Worm (Caenorhabditis elegans) whole organism, L2 larva: Measurements from ENCODE around the gene C49A9.6.

Experiments used
- C34F6.9 ChIP-seq: fragments of 150-350 bp; optimal IDR thresholded peaks from 2 replicates; lab custom pipeline; 2014; ENCODE audit warnings: missing biosample characterization, missing genetic modification characterization
- F13H6.1 ChIP-seq: sonication (generic microtip); optimal IDR thresholded peaks from 2 replicates; lab custom pipeline; 2016; ENCODE audit warnings: missing genetic modification characterization, missing compliant biosample characterization
- R02D3.7 ChIP-seq: fragments of 150-350 bp; optimal IDR thresholded peaks from 2 replicates; lab custom pipeline; 2014; ENCODE audit warnings: missing biosample characterization, missing genetic modification characterization
- ZK546.5 ChIP-seq: sonication (generic microtip); optimal IDR thresholded peaks from 2 replicates; lab custom pipeline; 2017; ENCODE audit warnings: missing biosample characterization, missing genetic modification characterization
- aly-2 ChIP-seq: fragments of 150-350 bp; optimal IDR thresholded peaks from 2 replicates; lab custom pipeline; 2014; ENCODE audit warnings: missing biosample characterization, missing genetic modification characterization
- blmp-1 ChIP-seq: sonication (generic microtip); optimal IDR thresholded peaks from 2 replicates; lab custom pipeline; 2017; ENCODE audit warnings: missing genetic modification characterization, mild to moderate bottlenecking, missing compliant biosample characterization, antibody characterized with exemption, moderate library complexity; ENCODE audit not compliant: insufficient read depth
- ceh-16 ChIP-seq: fragments of 150-350 bp; optimal IDR thresholded peaks from 2 replicates; lab custom pipeline; 2014; ENCODE audit warnings: missing biosample characterization, missing genetic modification characterization
- ceh-82 ChIP-seq: fragments of 150-350 bp; optimal IDR thresholded peaks from 2 replicates; lab custom pipeline; 2014; ENCODE audit warnings: missing biosample characterization, missing genetic modification characterization
- crh-2 ChIP-seq: sonication (generic microtip); optimal IDR thresholded peaks from 2 replicates; lab custom pipeline; 2017; ENCODE audit warnings: missing biosample characterization, missing genetic modification characterization
- dmd-4 ChIP-seq: sonication (generic microtip); optimal IDR thresholded peaks from 2 replicates; lab custom pipeline; 2017; ENCODE audit warnings: missing biosample characterization, missing genetic modification characterization
- egl-27 ChIP-seq: sonication (generic microtip); optimal IDR thresholded peaks from 3 replicates; lab custom pipeline; 2017; ENCODE audit warnings: missing biosample characterization, missing genetic modification reagents, missing genetic modification characterization
- elt-1 ChIP-seq: fragments of 150-350 bp; optimal IDR thresholded peaks from 2 replicates; lab custom pipeline; 2014; ENCODE audit warnings: missing biosample characterization, missing genetic modification characterization
- fos-1 ChIP-seq: fragments of 150-350 bp; optimal IDR thresholded peaks from 2 replicates; lab custom pipeline; 2014; ENCODE audit warnings: missing biosample characterization, missing genetic modification characterization
- lin-11 ChIP-seq: fragments of 150-350 bp; sonication (generic microtip); optimal IDR thresholded peaks from 2 replicates; lab custom pipeline; 2014; ENCODE audit warnings: missing biosample characterization, missing genetic modification characterization, inconsistent platforms, mixed read lengths
- lsy-2 ChIP-seq, 2 experiments: fragments of 150-350 bp in 1 of 2; sonication (generic microtip) in 1 of 2; optimal IDR thresholded peaks; 2 replicates each; lab custom pipeline; 2014 to 2017; ENCODE audit warnings: missing biosample characterization in 2 of 2, missing genetic modification characterization in 2 of 2
- mab-5 ChIP-seq: fragments of 150-350 bp; optimal IDR thresholded peaks from 2 replicates; lab custom pipeline; 2014; ENCODE audit warnings: missing biosample characterization, missing genetic modification characterization
- nhr-10 ChIP-seq: sonication (generic microtip); optimal IDR thresholded peaks from 2 replicates; lab custom pipeline; 2017; ENCODE audit warnings: missing biosample characterization, missing genetic modification characterization
- nhr-12 ChIP-seq: fragments of 150-350 bp; optimal IDR thresholded peaks from 2 replicates; lab custom pipeline; 2014; ENCODE audit warnings: missing biosample characterization, missing genetic modification characterization
- nhr-129 ChIP-seq: fragments of 150-350 bp; optimal IDR thresholded peaks from 2 replicates; lab custom pipeline; 2014; ENCODE audit warnings: missing biosample characterization, missing genetic modification characterization
- nhr-23 ChIP-seq: fragments of 150-350 bp; optimal IDR thresholded peaks from 2 replicates; lab custom pipeline; 2014; ENCODE audit warnings: missing biosample characterization, missing genetic modification reagents, missing genetic modification characterization
- nhr-6 ChIP-seq: fragments of 150-350 bp; optimal IDR thresholded peaks from 2 replicates; lab custom pipeline; 2014; ENCODE audit warnings: missing biosample characterization, missing genetic modification characterization
- skn-1 ChIP-seq: sonication (generic microtip); optimal IDR thresholded peaks from 2 replicates; lab custom pipeline; 2017; ENCODE audit warnings: missing biosample characterization, missing genetic modification characterization
- snpc-4 ChIP-seq: fragments of 150-350 bp; optimal IDR thresholded peaks from 2 replicates; lab custom pipeline; 2014; ENCODE audit warnings: missing biosample characterization, missing genetic modification characterization
- unc-39 ChIP-seq: fragments of 150-350 bp; optimal IDR thresholded peaks from 2 replicates; lab custom pipeline; 2014; ENCODE audit warnings: missing biosample characterization, missing genetic modification characterization
- unc-55 ChIP-seq: fragments of 150-350 bp; sonication (generic microtip); optimal IDR thresholded peaks from 3 replicates; lab custom pipeline; 2014; ENCODE audit warnings: missing biosample characterization, missing genetic modification reagents, missing genetic modification characterization
- unc-62 ChIP-seq: fragments of 150-350 bp; optimal IDR thresholded peaks from 2 replicates; lab custom pipeline; 2014; ENCODE audit warnings: missing biosample characterization, missing genetic modification reagents, missing genetic modification characterization
- ztf-4 ChIP-seq: fragments of 150-350 bp; optimal IDR thresholded peaks from 2 replicates; lab custom pipeline; 2014; ENCODE audit warnings: missing biosample characterization, missing genetic modification characterization

The C49A9.6 gene

DNA sequence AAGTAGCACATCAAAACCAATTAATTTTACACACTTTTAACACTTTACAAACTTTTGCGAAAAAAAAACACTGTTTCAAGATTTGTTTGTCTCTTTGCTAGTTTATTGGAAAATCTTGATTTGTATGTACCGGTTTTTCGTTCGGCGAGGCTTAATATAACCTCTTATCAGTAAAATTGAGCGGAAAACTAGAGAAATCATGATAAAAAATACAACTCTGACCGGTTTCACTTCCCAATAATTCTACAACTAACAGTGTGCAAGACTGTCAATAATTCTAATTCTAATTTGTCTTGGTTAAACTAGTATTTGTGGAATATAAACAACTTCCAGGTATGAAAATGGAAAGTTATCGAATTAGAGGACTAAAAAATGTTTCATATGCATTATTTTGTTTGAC, 11.1 kb downstream of the C49A9.6 start, which contains the start of gene C49A9.3:
Gene C49A9.3, plus strand, starts transcription at position 212 of the 400 bp plus-strand sequence.
- peak; percentile 82 for TF ChIP-seq fos-1
- no peak for TF ChIP-seq nhr-23
- TF ChIP-seq, all 48 proteins: peak for 1

DNA sequence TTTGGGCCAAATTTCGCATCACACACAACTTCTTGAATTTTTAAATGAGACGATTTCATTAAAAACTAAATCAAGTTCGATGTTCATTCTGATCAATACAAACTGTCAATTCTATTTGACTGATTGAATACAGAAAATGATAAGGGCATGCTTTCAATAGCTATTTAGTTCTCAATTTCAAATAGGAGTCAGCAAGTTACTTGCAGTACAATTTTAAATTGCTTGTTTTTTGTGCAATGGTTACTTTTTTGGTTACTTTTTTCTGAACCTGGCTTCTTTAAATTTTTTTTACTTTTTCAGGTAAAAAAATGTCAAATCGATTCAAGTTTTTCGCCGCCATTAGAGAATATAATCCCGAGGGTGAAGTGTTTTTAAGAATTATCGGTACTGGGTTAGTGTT, 14.4 kb downstream of the C49A9.6 start, which contains the start of gene C49A9.2:
Gene C49A9.2, plus strand, starts transcription at position 301 of the 400 bp plus-strand sequence.
- no peak for TF ChIP-seq ceh-82 (tag; lab: Kevin White, UChicago)
- TF ChIP-seq elt-1 (tag; lab: Kevin White, UChicago), result no peak
- no peak for TF ChIP-seq lsy-2 (tag; optimal IDR thresholded peaks at IDR 0.05; lab: Kevin White, UChicago)
- no peak for TF ChIP-seq unc-55 (GFP tag; lab: Kevin White, UChicago)
- no peak for TF ChIP-seq egl-27

DNA sequence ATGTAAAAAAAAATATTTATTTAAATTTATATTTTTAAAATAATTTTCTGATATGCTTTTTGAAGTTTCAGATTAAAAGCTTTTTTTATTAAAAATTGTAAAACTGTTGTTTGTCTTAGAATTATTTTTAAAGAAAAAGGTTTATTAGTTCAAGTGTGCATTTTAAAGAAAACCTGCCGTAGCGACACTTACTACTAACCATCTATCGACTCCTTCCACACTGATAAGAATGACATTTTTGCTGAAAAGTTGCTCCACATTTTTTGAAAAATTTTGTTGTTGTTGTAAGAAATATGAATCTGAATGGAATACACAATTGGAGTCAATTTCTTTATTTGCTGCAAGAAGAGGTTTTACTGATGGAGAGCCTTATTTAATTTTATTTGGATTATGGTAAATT, 17.2 kb downstream of the C49A9.6 start, which contains the start of gene C49A9.1:
Gene C49A9.1, plus strand, starts transcription at position 217 of the 400 bp plus-strand sequence.
- TF ChIP-seq fos-1 (peak; percentile 72), R02D3.7 (no peak), lin-11 (tag; lab: Kevin White, UChicago) (no peak), unc-39 (no peak), skn-1 (no peak)
- TF ChIP-seq, all 48 proteins: peak for 1

DNA sequence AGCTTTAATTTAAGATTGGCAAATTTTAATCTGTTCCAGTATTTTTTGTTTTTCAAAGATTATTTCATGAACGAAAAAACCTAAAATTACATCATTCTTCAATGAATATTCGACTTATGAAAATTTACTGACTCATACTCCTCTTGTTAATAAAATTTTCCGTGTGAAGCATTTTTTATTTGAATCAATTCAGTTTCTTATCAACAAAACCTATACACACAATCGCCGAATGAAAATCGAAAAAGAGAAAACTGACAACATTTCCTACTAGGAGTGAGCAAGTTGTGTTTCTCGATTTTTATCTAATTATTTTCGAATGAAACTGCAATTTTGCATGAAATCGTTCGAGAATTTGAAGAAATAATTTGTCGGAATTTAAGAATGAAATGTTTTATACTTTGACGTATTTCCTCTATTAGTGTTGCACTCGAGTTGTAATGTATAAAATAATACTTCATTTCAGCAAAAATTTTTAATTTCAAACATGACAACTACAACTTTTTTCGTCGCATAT, 19.9 kb downstream of the C49A9.6 start, which contains the start of gene F58F9.4:
Gene F58F9.4, plus strand, starts transcription at position 464 of the 514 bp plus-strand sequence.
- TF ChIP-seq fos-1, result peak; percentile 93
- TF ChIP-seq snpc-4 (tag; lab: Kevin White, UChicago), result no peak
- TF ChIP-seq F13H6.1 (tag; lab: Kevin White, UChicago), result no peak

DNA sequence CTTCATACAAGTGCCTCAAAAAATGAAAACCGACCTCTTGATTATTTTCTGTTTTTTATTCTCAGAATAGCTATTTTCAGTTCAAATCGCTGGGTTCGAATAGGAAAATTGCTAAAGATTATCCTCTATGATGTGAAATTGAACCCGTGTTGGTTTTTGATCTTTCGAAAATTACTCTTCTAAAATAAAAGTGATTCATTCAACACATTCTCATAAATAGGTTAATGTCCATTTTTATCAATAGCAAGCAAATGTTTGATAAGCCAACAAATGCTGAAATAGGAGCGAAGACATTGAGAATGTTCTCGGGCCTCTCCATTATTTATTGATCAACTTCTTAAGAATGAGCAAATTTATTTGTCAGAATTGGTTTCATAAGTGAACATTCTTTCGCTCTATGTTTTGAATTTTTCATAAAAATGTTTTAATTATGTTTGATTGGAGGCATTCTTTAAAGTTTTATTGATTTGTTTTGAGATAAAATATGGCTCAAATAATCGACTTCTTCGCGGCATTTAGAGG, 22.1 kb downstream of the C49A9.6 start, which contains the start of gene F58F9.3:
Gene F58F9.3, plus strand, starts transcription at position 472 of the 522 bp plus-strand sequence.
- peak; percentile 3 for TF ChIP-seq crh-2 (tag; lab: Kevin White, UChicago)
- no peak for TF ChIP-seq C34F6.9 (tag; lab: Kevin White, UChicago)
- TF ChIP-seq fos-1, result peak; percentile 89

DNA sequence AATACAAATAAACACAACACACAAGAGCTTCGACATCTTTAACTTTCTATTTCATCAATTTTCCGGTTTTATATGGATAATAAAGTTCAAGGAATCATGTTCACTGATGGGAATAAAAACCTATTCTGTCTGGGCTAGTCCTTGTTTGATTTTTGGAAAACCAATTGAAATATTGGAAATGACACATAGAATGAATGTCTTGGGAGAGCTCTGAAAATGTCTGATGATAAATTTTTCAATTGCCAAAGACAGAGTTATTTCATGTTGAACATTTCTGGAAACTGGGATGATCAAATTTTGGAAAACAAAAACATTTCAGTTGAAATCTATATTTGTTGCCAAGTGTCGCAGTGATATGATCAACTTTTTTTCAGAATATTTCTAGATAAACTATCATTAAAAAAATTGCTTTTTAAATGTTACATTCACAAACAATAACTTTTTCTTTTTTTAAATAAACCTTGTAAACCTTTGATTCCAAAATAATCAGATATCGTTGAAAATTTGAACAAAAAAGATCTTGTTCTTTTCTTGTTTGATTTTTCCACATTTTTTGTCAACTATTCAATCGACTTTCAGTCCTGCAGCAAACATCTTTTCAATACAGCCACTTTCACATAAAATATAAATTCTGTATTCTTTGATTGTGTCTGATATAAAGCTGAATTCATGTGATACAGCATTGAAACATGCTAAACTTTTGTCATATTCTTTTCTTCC, 26.9 kb downstream of the C49A9.6 start, which contains the start of the genes F58F9.6 and F58F9.8:
Gene F58F9.6, minus strand, starts transcription at position 101 of the 720 bp plus-strand sequence.
Gene F58F9.8, plus strand, starts transcription at position 670 of the 720 bp plus-strand sequence.
- TF ChIP-seq unc-62 (GFP tag; lab: Kevin White, UChicago), result no peak
- TF ChIP-seq ceh-16, result no peak
- TF ChIP-seq unc-39, result no peak
- TF ChIP-seq mab-5 (tag; lab: Kevin White, UChicago), result no peak
- no peak for TF ChIP-seq ZK546.5
- no peak for TF ChIP-seq nhr-129
- TF ChIP-seq blmp-1 (tag; lab: Kevin White, UChicago), result no peak
- TF ChIP-seq nhr-6 (tag; lab: Kevin White, UChicago), result no peak
- no peak for TF ChIP-seq aly-2 (tag; lab: Kevin White, UChicago)
- TF ChIP-seq egl-27, result no peak
- TF ChIP-seq skn-1, result no peak
- TF ChIP-seq ceh-82 (tag; lab: Kevin White, UChicago), result no peak

DNA sequence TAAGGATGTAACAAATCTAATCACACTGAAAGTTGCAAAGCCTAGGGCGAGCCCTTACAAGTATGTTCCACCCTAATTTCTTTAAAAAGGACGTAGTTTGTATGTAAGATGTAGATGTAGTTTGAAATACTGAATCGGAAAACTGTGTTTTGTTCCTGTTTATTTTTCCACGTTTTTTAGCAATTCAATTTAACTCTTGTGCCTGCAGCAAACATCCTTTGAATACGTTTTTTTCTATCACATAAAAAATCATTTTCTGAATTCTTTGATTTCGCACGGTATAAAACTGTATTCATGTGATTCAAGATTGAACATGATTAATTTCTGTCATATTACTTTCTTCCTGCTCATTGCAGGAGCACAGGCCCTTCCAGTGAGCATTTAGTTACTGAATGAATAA, 29.3 kb downstream of the C49A9.6 start, which contains the start of gene F58F9.9:
Gene F58F9.9, plus strand, starts transcription at position 301 of the 400 bp plus-strand sequence.
- TF ChIP-seq nhr-10 (tag; lab: Kevin White, UChicago) (no peak), nhr-12 (tag; lab: Kevin White, UChicago) (no peak), ztf-4 (tag; lab: Kevin White, UChicago) (no peak), C34F6.9 (tag; lab: Kevin White, UChicago) (no peak), dmd-4 (no peak)
